Fruit fly (Drosophila melanogaster): ENCODE data around the gene CG17440.
A peak's percentile ranks its signal among the peaks of the same experiment; 100 is the strongest.

The CG17440 gene

DNA sequence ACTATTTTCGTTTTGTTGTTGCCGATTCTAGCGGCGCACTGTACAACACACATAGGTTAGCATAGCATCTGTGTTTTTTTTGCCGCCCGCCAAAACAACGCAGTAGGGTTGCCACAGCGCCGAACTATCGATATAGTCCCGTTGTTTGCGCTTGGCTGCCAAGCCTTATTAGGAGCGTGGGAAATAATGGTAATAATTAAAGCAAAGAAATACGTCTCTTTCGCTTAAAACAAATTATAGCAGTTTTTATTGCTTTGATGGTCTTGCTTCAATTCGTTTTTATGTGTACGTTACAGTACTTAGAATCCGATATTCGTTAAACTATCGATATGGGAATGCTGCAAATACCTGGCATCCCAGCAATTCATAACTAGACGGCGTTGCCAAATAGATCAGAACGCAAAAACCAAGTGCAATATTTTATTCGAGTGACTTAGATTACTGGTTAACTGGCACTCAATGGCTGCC, 26.3 kb downstream of the CG17440 start, which contains the start of the genes mxc and Larp7 (continued):
- peak; percentile 85 for TF ChIP-seq CG13287 (GFP tag; IDR thresholded peaks at IDR 0.05; ENCODE audit: partially characterized antibody)
- TF ChIP-seq NK7.1 (GFP tag; optimal IDR thresholded peaks at IDR 0.05): no peak
- no peak for TF ChIP-seq sr (GFP tag; IDR thresholded peaks at IDR 0.05)
- peak; percentile 26 for TF ChIP-seq YL-1 (GFP tag; optimal IDR thresholded peaks at IDR 0.05)
- peak; percentile 88 for TF ChIP-seq hb (GFP tag; IDR thresholded peaks at IDR 0.05; ENCODE audit: partially characterized antibody)
- peak; percentile 25 for TF ChIP-seq Lhr (GFP tag; optimal IDR thresholded peaks at IDR 0.05)
- TF ChIP-seq ERR (GFP tag; optimal IDR thresholded peaks at IDR 0.05): peak; percentile 24
- TF ChIP-seq slou (GFP tag; optimal IDR thresholded peaks at IDR 0.05): no peak
- no peak for TF ChIP-seq CG31388 (GFP tag; optimal IDR thresholded peaks at IDR 0.05)
- TF ChIP-seq grau (tag; optimal IDR thresholded peaks at IDR 0.05): peak; percentile 55
- TF ChIP-seq kay (GFP tag; optimal IDR thresholded peaks at IDR 0.05): peak; percentile 14
- peak; percentile 42 for TF ChIP-seq Six4 (GFP tag; optimal IDR thresholded peaks at IDR 0.05)
- no peak for TF ChIP-seq sima (GFP tag; optimal IDR thresholded peaks at IDR 0.05)
- TF ChIP-seq CG13775 (GFP tag; optimal IDR thresholded peaks at IDR 0.05): peak; percentile 61
- peak; percentile 41 for TF ChIP-seq CG10654 (GFP tag; optimal IDR thresholded peaks at IDR 0.05)
- 0 out of 3 replicates have a peak, but pooled peaks have one; percentile 51 for TF ChIP-seq ci (GFP tag; IDR thresholded peaks at IDR 0.05)
- TF ChIP-seq dm (GFP tag; optimal IDR thresholded peaks at IDR 0.05): peak; percentile 76
- peak; percentile 77 for TF ChIP-seq CG4617 (GFP tag; optimal IDR thresholded peaks at IDR 0.05; ENCODE audit: borderline replicate concordance)
- TF ChIP-seq CG17359 (tag; optimal IDR thresholded peaks at IDR 0.05): no peak
- no peak for TF ChIP-seq dimm (GFP tag; IDR thresholded peaks at IDR 0.05)
- no peak for TF ChIP-seq cad (GFP tag; optimal IDR thresholded peaks at IDR 0.05)
- no peak for TF ChIP-seq sqz (GFP tag; optimal IDR thresholded peaks at IDR 0.05)
- no peak for TF ChIP-seq dati (GFP tag; IDR thresholded peaks at IDR 0.05)
- no peak for TF ChIP-seq CG43689 (GFP tag; IDR thresholded peaks at IDR 0.05)
- no peak for TF ChIP-seq repo (GFP tag; optimal IDR thresholded peaks at IDR 0.05)
- peak; percentile 59 for TF ChIP-seq CG6272 (GFP tag; IDR thresholded peaks at IDR 0.05)
- TF ChIP-seq CG17328 (GFP tag; IDR thresholded peaks at IDR 0.05): no peak
- no peak for TF ChIP-seq Spps (tag; optimal IDR thresholded peaks at IDR 0.05)
- peak; percentile 41 for TF ChIP-seq zen (tag; optimal IDR thresholded peaks at IDR 0.05)
- no peak for TF ChIP-seq Mrtf (GFP tag; IDR thresholded peaks at IDR 0.05)
- TF ChIP-seq CG10366 (GFP tag; IDR thresholded peaks at IDR 0.05): peak; percentile 38; the same call in 1 of the 2 replicates
- TF ChIP-seq disco-r (GFP tag; optimal IDR thresholded peaks at IDR 0.05): no peak
- peak; percentile 27 for TF ChIP-seq CG10979 (tag; optimal IDR thresholded peaks at IDR 0.05)
- TF ChIP-seq Fer3 (tag; optimal IDR thresholded peaks at IDR 0.05): no peak
- TF ChIP-seq chinmo (GFP tag; IDR thresholded peaks at IDR 0.05; ENCODE audit: partially characterized antibody): peak; percentile 79; the same call in 2 of the 4 replicates
- peak; percentile 37 for TF ChIP-seq ems (GFP tag; optimal IDR thresholded peaks at IDR 0.05)
- peak; percentile 80 for TF ChIP-seq CG2129 (GFP tag; IDR thresholded peaks at IDR 0.05; ENCODE audit: partially characterized antibody)
- peak; percentile 7 for TF ChIP-seq CG8388 (GFP tag; optimal IDR thresholded peaks at IDR 0.05)
- no peak for TF ChIP-seq CG17612 (GFP tag; IDR thresholded peaks at IDR 0.05)
- TF ChIP-seq Neu2 (GFP tag; optimal IDR thresholded peaks at IDR 0.05; ENCODE audit: borderline replicate concordance): no peak
- TF ChIP-seq CG6765 (GFP tag; optimal IDR thresholded peaks at IDR 0.05): no peak
- no peak for TF ChIP-seq Lim3 (GFP tag; IDR thresholded peaks at IDR 0.05)
- TF ChIP-seq dmrt99B (tag; optimal IDR thresholded peaks at IDR 0.05): no peak
- TF ChIP-seq ttk (GFP tag; IDR thresholded peaks at IDR 0.05): no peak
- no peak for TF ChIP-seq Deaf1 (tag; optimal IDR thresholded peaks at IDR 0.05)
- no peak for TF ChIP-seq jing (GFP tag; optimal IDR thresholded peaks at IDR 0.05)
- TF ChIP-seq row (GFP tag; IDR thresholded peaks at IDR 0.05): peak; percentile 91
- no peak for TF ChIP-seq Meics (GFP tag; optimal IDR thresholded peaks at IDR 0.05)
- TF ChIP-seq CG8359 (GFP tag; optimal IDR thresholded peaks at IDR 0.05; ENCODE audit: borderline replicate concordance): no peak
- no peak for TF ChIP-seq gcm (GFP tag; optimal IDR thresholded peaks at IDR 0.05)
- no peak for TF ChIP-seq CG13894 (tag; optimal IDR thresholded peaks at IDR 0.05)
